Worm (Caenorhabditis elegans) whole organism, L1 larva: ENCODE data around the gene ZK643.2.

Experiments
- aha-1 ChIP-seq: fragments of 150-350 bp; optimal IDR thresholded peaks from 2 replicates; lab custom pipeline; 2014; ENCODE audit warnings: missing biosample characterization, missing genetic modification characterization
- ceh-82 ChIP-seq, 3 experiments: fragments of 150-350 bp in 1 of 3; sonication (generic microtip) in 2 of 3; optimal IDR thresholded peaks; 2 replicates each; lab custom pipeline; 2014 to 2017; ENCODE audit warnings: missing biosample characterization in 3 of 3, missing genetic modification characterization in 3 of 3
- elt-3 ChIP-seq, 6 experiments: fragments of 150-350 bp in 1 of 6; sonication (generic microtip); optimal IDR thresholded peaks; 2 replicates each; lab custom pipeline; 2017 to 2018; ENCODE audit warnings: missing biosample characterization in 6 of 6, missing genetic modification characterization in 6 of 6, inconsistent platforms in 1 of 6
- skn-1 ChIP-seq: fragments of 150-350 bp; optimal IDR thresholded peaks from 2 replicates; lab custom pipeline; 2014; ENCODE audit warnings: missing biosample characterization, missing genetic modification characterization

ce11 chrIII:8981847-8982479 lies 25.6 kb downstream of the ZK643.2 start, which contains the start of gene pde-2:
- TF ChIP-seq skn-1 (tag; lab: Kevin White, UChicago): peak; percentile 47
- TF ChIP-seq elt-3 (tag; optimal IDR thresholded peaks at IDR 0.05; lab: Kevin White, UChicago): no peak
- peak in 2 of 3 experiments; percentile 34 to 37 for TF ChIP-seq ceh-82 (tag; optimal IDR thresholded peaks at IDR 0.05; lab: Kevin White, UChicago)
- TF ChIP-seq aha-1 (tag; lab: Kevin White, UChicago): no peak
